Worm (Caenorhabditis elegans): Measurements from ENCODE around the gene T25B2.3.

Gene T25B2.3

ce11 chrX:6175829-6176228 lies at the start of gene T25B2.3:
Gene T25B2.3, plus strand, starts transcription at chrX:6176129.
- TF ChIP-seq nhr-23 (tag; optimal IDR thresholded peaks at IDR 0.05) = no peak
- TF ChIP-seq elt-2 (tag; optimal IDR thresholded peaks at IDR 0.05) = no peak
- no peak for TF ChIP-seq fkh-10 (GFP tag; optimal IDR thresholded peaks at IDR 0.05)
- no peak for TF ChIP-seq ceh-28 (tag; optimal IDR thresholded peaks at IDR 0.05)
- no peak for TF ChIP-seq nhr-11 (tag; optimal IDR thresholded peaks at IDR 0.05)
- no peak for TF ChIP-seq sea-2 (GFP tag; optimal IDR thresholded peaks at IDR 0.05)
- TF ChIP-seq elt-3 (tag; optimal IDR thresholded peaks at IDR 0.05) = no peak
- TF ChIP-seq daf-12 (tag; optimal IDR thresholded peaks at IDR 0.05) = no peak
- no peak for TF ChIP-seq mdl-1 (tag; optimal IDR thresholded peaks at IDR 0.05)
- no peak for TF ChIP-seq nhr-12 (tag; optimal IDR thresholded peaks at IDR 0.05)
- no peak for TF ChIP-seq unc-39 (tag; optimal IDR thresholded peaks at IDR 0.05)
- TF ChIP-seq snpc-4 (tag; optimal IDR thresholded peaks at IDR 0.05) = no peak
- TF ChIP-seq ZK546.5 (tag; optimal IDR thresholded peaks at IDR 0.05) = no peak
- TF ChIP-seq ceh-82 (tag; optimal IDR thresholded peaks at IDR 0.05) = no peak
- TF ChIP-seq aly-2 (tag; optimal IDR thresholded peaks at IDR 0.05) = no peak
- no peak for TF ChIP-seq nfya-1 (tag; optimal IDR thresholded peaks at IDR 0.05; ENCODE audit: insufficient read depth)
- no peak for TF ChIP-seq nhr-77 (tag; optimal IDR thresholded peaks at IDR 0.05)
- no peak for TF ChIP-seq nhr-237 (tag; optimal IDR thresholded peaks at IDR 0.05)
- no peak for TF ChIP-seq eor-1 (tag; optimal IDR thresholded peaks at IDR 0.05)

- peak; percentile 90 for TF ChIP-seq lin-39 (tag; optimal IDR thresholded peaks at IDR 0.05)
- TF ChIP-seq nhr-25 (tag; optimal IDR thresholded peaks at IDR 0.05) = no peak
- no peak for TF ChIP-seq pqm-1 (tag; optimal IDR thresholded peaks at IDR 0.05)
- TF ChIP-seq hmg-11 (tag; optimal IDR thresholded peaks at IDR 0.05) = peak; percentile 38
- peak; percentile 45 for TF ChIP-seq nfya-1 (tag; optimal IDR thresholded peaks at IDR 0.05; ENCODE audit: insufficient read depth)
- TF ChIP-seq egl-5 (tag; optimal IDR thresholded peaks at IDR 0.05) = peak; percentile 48
Measured at ce11 chrX:6128225-6128686, 47.7 kb upstream of the T25B2.3 start, which contains the start of gene C15H9.9. Gene C15H9.9, minus strand, starts transcription at chrX:6128275.

DNA sequence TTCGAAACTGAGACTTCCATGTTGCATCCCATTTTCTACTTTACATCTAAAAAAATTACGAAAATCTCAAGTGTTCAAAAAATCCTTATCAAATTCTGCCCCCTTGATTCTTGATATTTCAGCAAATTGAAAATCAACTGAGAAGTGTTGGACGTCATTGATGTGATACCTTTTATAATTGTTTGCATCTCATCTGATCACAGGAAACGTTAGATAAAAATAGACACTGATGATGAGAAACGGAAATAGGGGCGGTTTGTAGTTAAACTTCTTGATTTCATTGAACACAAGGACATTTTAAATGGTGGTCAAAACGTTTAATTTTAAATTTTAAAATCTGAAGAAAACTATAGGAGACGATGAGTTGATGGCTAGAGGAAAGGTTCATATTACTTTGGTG lies 47.2 kb upstream of the T25B2.3 start:
- TF ChIP-seq eor-1 (tag; optimal IDR thresholded peaks at IDR 0.05) (no peak), daf-12 (tag; optimal IDR thresholded peaks at IDR 0.05) (no peak), elt-1 (tag; optimal IDR thresholded peaks at IDR 0.05) (no peak), egl-5 (tag; optimal IDR thresholded peaks at IDR 0.05) (no peak), elt-3 (tag; optimal IDR thresholded peaks at IDR 0.05) (no peak), snpc-4 (tag; optimal IDR thresholded peaks at IDR 0.05) (no peak), ZK546.5 (tag; optimal IDR thresholded peaks at IDR 0.05) (no peak), lin-39 (tag; optimal IDR thresholded peaks at IDR 0.05) (no peak), ztf-4 (tag; optimal IDR thresholded peaks at IDR 0.05) (no peak), mdl-1 (tag; optimal IDR thresholded peaks at IDR 0.05) (no peak)

ce11 chrX:6129277-6129676 lies 46.7 kb upstream of the T25B2.3 start:
- TF ChIP-seq elt-3 (tag; optimal IDR thresholded peaks at IDR 0.05) (no peak), nfya-1 (tag; optimal IDR thresholded peaks at IDR 0.05; ENCODE audit: insufficient read depth) (peak; percentile 1), daf-12 (tag; optimal IDR thresholded peaks at IDR 0.05) (no peak), elt-1 (tag; optimal IDR thresholded peaks at IDR 0.05) (no peak), snpc-4 (tag; optimal IDR thresholded peaks at IDR 0.05) (no peak), pqm-1 (tag; optimal IDR thresholded peaks at IDR 0.05) (peak; percentile 53), elt-2 (tag; optimal IDR thresholded peaks at IDR 0.05) (peak; percentile 80), pha-4 (tag; optimal IDR thresholded peaks at IDR 0.05) (peak; percentile 25), ama-1 (optimal IDR thresholded peaks at IDR 0.05) (no peak), egl-27 (tag; optimal IDR thresholded peaks at IDR 0.05) (no peak), ceh-82 (tag; optimal IDR thresholded peaks at IDR 0.05) (no peak), lin-15B (tag; optimal IDR thresholded peaks at IDR 0.05) (no peak), zag-1 (tag; optimal IDR thresholded peaks at IDR 0.05) (no peak), egl-5 (tag; optimal IDR thresholded peaks at IDR 0.05) (no peak), ceh-9 (tag; optimal IDR thresholded peaks at IDR 0.05) (no peak), ztf-11 (tag; optimal IDR thresholded peaks at IDR 0.05) (no peak), R02D3.7 (tag; optimal IDR thresholded peaks at IDR 0.05) (no peak)

DNA sequence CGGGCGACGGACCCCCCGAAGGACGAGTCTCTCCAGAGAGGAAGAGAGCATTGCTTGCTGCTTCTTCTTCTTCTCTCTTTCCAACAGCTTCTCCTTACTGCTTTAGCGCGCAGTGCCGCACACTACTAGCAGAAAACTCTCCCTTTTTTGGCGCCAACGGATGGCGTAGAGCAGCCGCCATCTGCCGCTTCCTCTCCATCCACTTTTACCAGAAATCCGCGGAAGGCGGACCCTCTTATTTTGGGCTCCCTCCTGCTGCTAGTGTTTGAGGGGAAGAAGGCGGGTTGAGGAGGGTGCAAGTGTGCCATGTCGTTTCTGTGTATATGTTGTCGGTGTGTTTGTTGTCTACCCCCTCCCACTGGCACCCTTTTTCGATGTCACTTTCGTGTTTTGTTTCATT lies 41.5 kb upstream of the T25B2.3 start:
- TF ChIP-seq sea-2 (GFP tag; optimal IDR thresholded peaks at IDR 0.05) = no peak
- no peak for TF ChIP-seq R02D3.7 (tag; optimal IDR thresholded peaks at IDR 0.05)
- TF ChIP-seq tbx-2 (tag; optimal IDR thresholded peaks at IDR 0.05) = peak; percentile 30
- no peak for TF ChIP-seq eor-1 (tag; optimal IDR thresholded peaks at IDR 0.05)
- peak; percentile 43 for TF ChIP-seq unc-62 (GFP tag; optimal IDR thresholded peaks at IDR 0.05)
- TF ChIP-seq zag-1 (tag; optimal IDR thresholded peaks at IDR 0.05) = no peak
- TF ChIP-seq egl-27 (tag; optimal IDR thresholded peaks at IDR 0.05) = no peak
- TF ChIP-seq fkh-2 (tag; optimal IDR thresholded peaks at IDR 0.05) = no peak
- TF ChIP-seq ama-1 (optimal IDR thresholded peaks at IDR 0.05) = no peak
- TF ChIP-seq fos-1 (tag; optimal IDR thresholded peaks at IDR 0.05) = no peak
- TF ChIP-seq nfya-1 (tag; optimal IDR thresholded peaks at IDR 0.05; ENCODE audit: insufficient read depth) = peak; percentile 47
- TF ChIP-seq hmg-11 (tag; optimal IDR thresholded peaks at IDR 0.05) = peak; percentile 55
